Comparison of ENCODE assay signal across 1 fruit fly cellular context in genomic region chr2L:12045941-12046855, dm6.
TF ChIP-seq lines count a peak whose summit lies in the region.

TSS of gene CG6770 (minus strand) at chr2L:12046118.

TF ChIP-seq in whole organism, embryonic, 481 proteins besides CTCF, POLR2A, EP300 and RAD21 (continued from another document and continues in another):
- peak; percentile 89 for TF ChIP-seq ci (GFP tag; IDR thresholded peaks at IDR 0.05; lab: Robert Waterston, UW)
- TF ChIP-seq CG33213 (GFP tag; optimal IDR thresholded peaks at IDR 0.05; lab: Kevin White, UChicago): peak; percentile 2
- TF ChIP-seq E2f2 (GFP tag; IDR thresholded peaks at IDR 0.05; lab: Robert Waterston, UW): peak; percentile 74; the same call in 1 of the 2 replicates
- TF ChIP-seq C15 (GFP tag; IDR thresholded peaks at IDR 0.05; lab: Robert Waterston, UW): 0 out of 3 replicates have a peak, but pooled peaks have one; percentile 51
- 0 out of 3 replicates have a peak, but pooled peaks have one; percentile 38 for TF ChIP-seq CG6175 (GFP tag; IDR thresholded peaks at IDR 0.05; lab: Robert Waterston, UW)
- peak; percentile 12 for TF ChIP-seq CG15696 (tag; optimal IDR thresholded peaks at IDR 0.05; lab: Kevin White, UChicago)
- peak; percentile 91 for TF ChIP-seq B-H2 (GFP tag; optimal IDR thresholded peaks at IDR 0.05; lab: Kevin White, UChicago)
- peak; percentile 75 for TF ChIP-seq CG2712 (tag; optimal IDR thresholded peaks at IDR 0.05; lab: Kevin White, UChicago)
- no peak; the same call in 1 of the 2 replicates for TF ChIP-seq amos (GFP tag; IDR thresholded peaks at IDR 0.05; lab: Robert Waterston, UW; ENCODE audit: partially characterized antibody)
- TF ChIP-seq CG17186 (GFP tag; optimal IDR thresholded peaks at IDR 0.05; lab: Kevin White, UChicago): no peak
- no peak for TF ChIP-seq CG17912 (GFP tag; optimal IDR thresholded peaks at IDR 0.05; lab: Kevin White, UChicago)
- TF ChIP-seq CG4617 (GFP tag; optimal IDR thresholded peaks at IDR 0.05; lab: Kevin White, UChicago; ENCODE audit: borderline replicate concordance): peak; percentile 8
- TF ChIP-seq CG15601 (tag; optimal IDR thresholded peaks at IDR 0.05; lab: Kevin White, UChicago): peak; percentile 64
- peak; percentile 2 for TF ChIP-seq BEAF-32 (GFP tag; optimal IDR thresholded peaks at IDR 0.05; lab: Kevin White, UChicago)
- no peak for TF ChIP-seq Mes4 (GFP tag; optimal IDR thresholded peaks at IDR 0.05; lab: Kevin White, UChicago)
- TF ChIP-seq cg (GFP tag; optimal IDR thresholded peaks at IDR 0.05; lab: Kevin White, UChicago): no peak
- peak; percentile 52 for TF ChIP-seq tup (GFP tag; optimal IDR thresholded peaks at IDR 0.05; lab: Kevin White, UChicago)
- TF ChIP-seq zfh2 (GFP tag; optimal IDR thresholded peaks at IDR 0.05; lab: Kevin White, UChicago): peak; percentile 51
- peak; percentile 85 for TF ChIP-seq CG12104 (GFP tag; optimal IDR thresholded peaks at IDR 0.05; lab: Kevin White, UChicago)
- peak; percentile 62 for TF ChIP-seq ewg (GFP tag; optimal IDR thresholded peaks at IDR 0.05; lab: Kevin White, UChicago)
- peak; percentile 70 for TF ChIP-seq peb (GFP tag; IDR thresholded peaks at IDR 0.05; lab: Robert Waterston, UW)
- peak; percentile 76 for TF ChIP-seq Sry-β (GFP tag; optimal IDR thresholded peaks at IDR 0.05; lab: Kevin White, UChicago)
- TF ChIP-seq CG2120 (GFP tag; optimal IDR thresholded peaks at IDR 0.05; lab: Kevin White, UChicago): peak; percentile 84
- TF ChIP-seq Lpt (GFP tag; optimal IDR thresholded peaks at IDR 0.05; lab: Kevin White, UChicago): no peak
- TF ChIP-seq Sin3A (optimal IDR thresholded peaks at IDR 0.05; lab: Kevin White, UChicago): no peak
- 0 out of 2 replicates have a peak, but pooled peaks have one; percentile 4 for TF ChIP-seq Dref (GFP tag; IDR thresholded peaks at IDR 0.05; lab: Robert Waterston, UW)
- peak; percentile 90 for TF ChIP-seq CG17328 (GFP tag; IDR thresholded peaks at IDR 0.05; lab: Robert Waterston, UW)
- TF ChIP-seq ab (GFP tag; optimal IDR thresholded peaks at IDR 0.05; lab: Kevin White, UChicago): no peak
- TF ChIP-seq nerfin-2 (GFP tag; IDR thresholded peaks at IDR 0.05; lab: Robert Waterston, UW; ENCODE audit: partially characterized antibody): no peak
- peak; percentile 35 for TF ChIP-seq CrebB (tag; optimal IDR thresholded peaks at IDR 0.05; lab: Kevin White, UChicago)
- peak; percentile 66; the same call in 1 of the 2 replicates for TF ChIP-seq CG10321 (GFP tag; IDR thresholded peaks at IDR 0.05; lab: Robert Waterston, UW)
- peak; percentile 75 for TF ChIP-seq CG9727 (GFP tag; optimal IDR thresholded peaks at IDR 0.05; lab: Kevin White, UChicago)
- peak; percentile 79 for TF ChIP-seq Mrtf (GFP tag; IDR thresholded peaks at IDR 0.05; lab: Robert Waterston, UW)
- peak; percentile 79 for TF ChIP-seq ATbp (GFP tag; optimal IDR thresholded peaks at IDR 0.05; lab: Kevin White, UChicago)
- peak; percentile 8 for TF ChIP-seq crc (GFP tag; optimal IDR thresholded peaks at IDR 0.05; lab: Kevin White, UChicago)
- peak; percentile 53 for TF ChIP-seq CG7928 (GFP tag; optimal IDR thresholded peaks at IDR 0.05; lab: Kevin White, UChicago)
- TF ChIP-seq kni (GFP tag; optimal IDR thresholded peaks at IDR 0.05; lab: Kevin White, UChicago): no peak
- TF ChIP-seq Neu2 (GFP tag; optimal IDR thresholded peaks at IDR 0.05; lab: Kevin White, UChicago; ENCODE audit: borderline replicate concordance): no peak
- TF ChIP-seq crol (GFP tag; IDR thresholded peaks at IDR 0.05; lab: Robert Waterston, UW): peak; percentile 22; the same call in 1 of the 2 replicates
- TF ChIP-seq sob (GFP tag; IDR thresholded peaks at IDR 0.05; lab: Robert Waterston, UW): peak; percentile 88
- peak; percentile 16 for TF ChIP-seq CG3163 (GFP tag; optimal IDR thresholded peaks at IDR 0.05; lab: Kevin White, UChicago)
- TF ChIP-seq Antp (GFP tag; optimal IDR thresholded peaks at IDR 0.05; lab: Kevin White, UChicago): peak; percentile 33
- no peak for TF ChIP-seq pros (GFP tag; optimal IDR thresholded peaks at IDR 0.05; lab: Kevin White, UChicago)
- TF ChIP-seq CG42726 (GFP tag; IDR thresholded peaks at IDR 0.05; lab: Robert Waterston, UW; ENCODE audit: partially characterized antibody): peak; percentile 64; the same call in 1 of the 2 replicates
- peak; percentile 36 for TF ChIP-seq nerfin-1 (tag; optimal IDR thresholded peaks at IDR 0.05; lab: Kevin White, UChicago)
- TF ChIP-seq abd-A (tag; optimal IDR thresholded peaks at IDR 0.05; lab: Kevin White, UChicago): peak; percentile 55
- no peak for TF ChIP-seq usp (GFP tag; optimal IDR thresholded peaks at IDR 0.05; lab: Kevin White, UChicago)
- TF ChIP-seq chinmo (GFP tag; IDR thresholded peaks at IDR 0.05; lab: Robert Waterston, UW; ENCODE audit: partially characterized antibody): 0 out of 4 replicates have a peak, but pooled peaks have one; percentile 66
- TF ChIP-seq row (GFP tag; IDR thresholded peaks at IDR 0.05; lab: Robert Waterston, UW): peak; percentile 94
- peak; percentile 84 for TF ChIP-seq CG34376 (GFP tag; optimal IDR thresholded peaks at IDR 0.05; lab: Kevin White, UChicago)
- peak; percentile 89 for TF ChIP-seq Fer3 (tag; optimal IDR thresholded peaks at IDR 0.05; lab: Kevin White, UChicago)
- TF ChIP-seq HmgZ (tag; optimal IDR thresholded peaks at IDR 0.05; lab: Kevin White, UChicago): peak; percentile 90
- TF ChIP-seq prd (optimal IDR thresholded peaks at IDR 0.05; lab: Kevin White, UChicago): no peak
- TF ChIP-seq prd (GFP tag; IDR thresholded peaks at IDR 0.05; lab: Robert Waterston, UW): peak; percentile 93
- peak; percentile 82 for TF ChIP-seq CG11247 (GFP tag; IDR thresholded peaks at IDR 0.05; lab: Robert Waterston, UW)
- TF ChIP-seq CG11093 (GFP tag; IDR thresholded peaks at IDR 0.05; lab: Robert Waterston, UW): peak; percentile 73; the same call in 2 of the 3 replicates
- TF ChIP-seq CG9876 (GFP tag; optimal IDR thresholded peaks at IDR 0.05; lab: Kevin White, UChicago): peak; percentile 21
- no peak for TF ChIP-seq CG14965 (GFP tag; optimal IDR thresholded peaks at IDR 0.05; lab: Kevin White, UChicago; ENCODE audit: borderline replicate concordance)
- peak; percentile 80 for TF ChIP-seq Fer2 (tag; optimal IDR thresholded peaks at IDR 0.05; lab: Kevin White, UChicago)
- peak; percentile 54; the same call in 1 of the 2 replicates for TF ChIP-seq tna (GFP tag; IDR thresholded peaks at IDR 0.05; lab: Robert Waterston, UW; ENCODE audit: partially characterized antibody)
- peak; percentile 14 for TF ChIP-seq CG10462 (GFP tag; optimal IDR thresholded peaks at IDR 0.05; lab: Kevin White, UChicago)
- TF ChIP-seq bab2 (GFP tag; optimal IDR thresholded peaks at IDR 0.05; lab: Kevin White, UChicago): peak; percentile 37
- TF ChIP-seq tap (tag; optimal IDR thresholded peaks at IDR 0.05; lab: Kevin White, UChicago): peak; percentile 80
- TF ChIP-seq H2.0 (GFP tag; IDR thresholded peaks at IDR 0.05; lab: Robert Waterston, UW): peak; percentile 73
- TF ChIP-seq odd (GFP tag; optimal IDR thresholded peaks at IDR 0.05; lab: Kevin White, UChicago): peak; percentile 78
- peak in 1 of 2 experiments; percentile 51 for TF ChIP-seq insv (GFP tag; optimal IDR thresholded peaks at IDR 0.05; lab: Kevin White, UChicago)
- TF ChIP-seq sqz (GFP tag; optimal IDR thresholded peaks at IDR 0.05; lab: Kevin White, UChicago): peak; percentile 94
- TF ChIP-seq sna (GFP tag; IDR thresholded peaks at IDR 0.05; lab: Robert Waterston, UW; ENCODE audit: partially characterized antibody): 0 out of 2 replicates have a peak, but pooled peaks have one; percentile 28
- TF ChIP-seq lmd (GFP tag; IDR thresholded peaks at IDR 0.05; lab: Robert Waterston, UW): peak; percentile 80
- TF ChIP-seq CG11560 (tag; IDR thresholded peaks at IDR 0.05; lab: Robert Waterston, UW): no peak; the same call in 2 of the 3 replicates
- TF ChIP-seq CG12769 (tag; optimal IDR thresholded peaks at IDR 0.05; lab: Kevin White, UChicago): peak; percentile 77
- TF ChIP-seq stc (GFP tag; IDR thresholded peaks at IDR 0.05; lab: Robert Waterston, UW): peak; percentile 89
- peak; percentile 53 for TF ChIP-seq schlank (tag; optimal IDR thresholded peaks at IDR 0.05; lab: Kevin White, UChicago)
- TF ChIP-seq al (GFP tag; IDR thresholded peaks at IDR 0.05; lab: Robert Waterston, UW): peak; percentile 77
- TF ChIP-seq CG12236 (GFP tag; optimal IDR thresholded peaks at IDR 0.05; lab: Kevin White, UChicago): no peak
- no peak for TF ChIP-seq CG3065 (GFP tag; optimal IDR thresholded peaks at IDR 0.05; lab: Kevin White, UChicago)
- TF ChIP-seq CG15073 (GFP tag; optimal IDR thresholded peaks at IDR 0.05; lab: Kevin White, UChicago): peak; percentile 11
- TF ChIP-seq knrl (GFP tag; IDR thresholded peaks at IDR 0.05; lab: Robert Waterston, UW; ENCODE audit: partially characterized antibody): no peak
- TF ChIP-seq lilli (GFP tag; optimal IDR thresholded peaks at IDR 0.05; lab: Kevin White, UChicago): peak; percentile 75
- no peak for TF ChIP-seq pb (GFP tag; optimal IDR thresholded peaks at IDR 0.05; lab: Kevin White, UChicago)
- peak; percentile 17 for TF ChIP-seq ash1 (GFP tag; optimal IDR thresholded peaks at IDR 0.05; lab: Kevin White, UChicago)
- peak; percentile 90 for TF ChIP-seq CG7556 (GFP tag; optimal IDR thresholded peaks at IDR 0.05; lab: Kevin White, UChicago)
- TF ChIP-seq CG18599 (GFP tag; optimal IDR thresholded peaks at IDR 0.05; lab: Kevin White, UChicago): peak; percentile 92
- peak; percentile 70 for TF ChIP-seq nom (GFP tag; optimal IDR thresholded peaks at IDR 0.05; lab: Kevin White, UChicago)
- TF ChIP-seq Stat92E (GFP tag; optimal IDR thresholded peaks at IDR 0.05; lab: Kevin White, UChicago): no peak
- peak; percentile 57 for TF ChIP-seq ind (GFP tag; optimal IDR thresholded peaks at IDR 0.05; lab: Kevin White, UChicago)
- TF ChIP-seq vfl (GFP tag; optimal IDR thresholded peaks at IDR 0.05; lab: Kevin White, UChicago): peak; percentile 63
- peak; percentile 83 for TF ChIP-seq NfI (GFP tag; optimal IDR thresholded peaks at IDR 0.05; lab: Kevin White, UChicago)
- TF ChIP-seq Trl (optimal IDR thresholded peaks at IDR 0.05; lab: Kevin White, UChicago): peak; percentile 41 to 74
- peak; percentile 43 for TF ChIP-seq Trl (GFP tag; optimal IDR thresholded peaks at IDR 0.05; lab: Kevin White, UChicago)
- peak; percentile 28; the same call in 1 of the 2 replicates for TF ChIP-seq CG13287 (GFP tag; IDR thresholded peaks at IDR 0.05; lab: Robert Waterston, UW; ENCODE audit: partially characterized antibody)
- no peak for TF ChIP-seq CG2129 (GFP tag; IDR thresholded peaks at IDR 0.05; lab: Robert Waterston, UW; ENCODE audit: partially characterized antibody)
- TF ChIP-seq NFAT (GFP tag; IDR thresholded peaks at IDR 0.05; lab: Robert Waterston, UW): peak; percentile 81
- no peak for TF ChIP-seq Rx (GFP tag; IDR thresholded peaks at IDR 0.05; lab: Robert Waterston, UW)
- peak; percentile 95 for TF ChIP-seq Fer1 (GFP tag; optimal IDR thresholded peaks at IDR 0.05; lab: Kevin White, UChicago)
- peak; percentile 51 for TF ChIP-seq fd96Cb (tag; optimal IDR thresholded peaks at IDR 0.05; lab: Kevin White, UChicago)
- peak; percentile 81 for TF ChIP-seq sens (GFP tag; lab: Kevin White, UChicago)
- no peak for TF ChIP-seq sima (GFP tag; optimal IDR thresholded peaks at IDR 0.05; lab: Kevin White, UChicago)
- TF ChIP-seq Bdp1 (GFP tag; optimal IDR thresholded peaks at IDR 0.05; lab: Kevin White, UChicago): no peak
- peak; percentile 79 for TF ChIP-seq gsb (GFP tag; IDR thresholded peaks at IDR 0.05; lab: Robert Waterston, UW)
- TF ChIP-seq CG13296 (GFP tag; optimal IDR thresholded peaks at IDR 0.05; lab: Kevin White, UChicago): peak; percentile 93
- TF ChIP-seq wek (GFP tag; optimal IDR thresholded peaks at IDR 0.05; lab: Kevin White, UChicago): no peak
- no peak; the same call in none of the 2 replicates for TF ChIP-seq CG1024 (GFP tag; IDR thresholded peaks at IDR 0.05; lab: Robert Waterston, UW)
- TF ChIP-seq Atf6 (GFP tag; IDR thresholded peaks at IDR 0.05; lab: Robert Waterston, UW): peak; percentile 90
- TF ChIP-seq Jarid2 (GFP tag; optimal IDR thresholded peaks at IDR 0.05; lab: Kevin White, UChicago): peak; percentile 76
- peak; percentile 67 for TF ChIP-seq exex (tag; optimal IDR thresholded peaks at IDR 0.05; lab: Kevin White, UChicago)
- peak; percentile 95 for TF ChIP-seq lab (GFP tag; optimal IDR thresholded peaks at IDR 0.05; lab: Kevin White, UChicago)
- TF ChIP-seq CG8765 (GFP tag; IDR thresholded peaks at IDR 0.05; lab: Robert Waterston, UW): 0 out of 2 replicates have a peak, but pooled peaks have one; percentile 13
- TF ChIP-seq CG12391 (tag; optimal IDR thresholded peaks at IDR 0.05; lab: Kevin White, UChicago): peak; percentile 80
- no peak for TF ChIP-seq NK7.1 (GFP tag; optimal IDR thresholded peaks at IDR 0.05; lab: Kevin White, UChicago)
- TF ChIP-seq CG6689 (GFP tag; IDR thresholded peaks at IDR 0.05; lab: Robert Waterston, UW): peak; percentile 87
- peak in 1 of 3 experiments; percentile 19 for TF ChIP-seq lola (GFP tag; optimal IDR thresholded peaks at IDR 0.05; lab: Kevin White, UChicago)
- no peak for TF ChIP-seq CG10959 (GFP tag; IDR thresholded peaks at IDR 0.05; lab: Robert Waterston, UW)
- no peak for TF ChIP-seq GATAe (GFP tag; conservative IDR thresholded peaks at IDR 0.05; lab: Robert Waterston, UW)
- TF ChIP-seq twi (tag; optimal IDR thresholded peaks at IDR 0.05; lab: Kevin White, UChicago): no peak
- TF ChIP-seq Opbp (GFP tag; IDR thresholded peaks at IDR 0.05; lab: Robert Waterston, UW; ENCODE audit: partially characterized antibody): 0 out of 3 replicates have a peak, but pooled peaks have one; percentile 51
- peak; percentile 87 for TF ChIP-seq wdn (GFP tag; IDR thresholded peaks at IDR 0.05; lab: Robert Waterston, UW)
- peak; percentile 82 for TF ChIP-seq CoRest (tag; optimal IDR thresholded peaks at IDR 0.05; lab: Kevin White, UChicago)
- TF ChIP-seq Oli (tag; optimal IDR thresholded peaks at IDR 0.05; lab: Kevin White, UChicago): peak; percentile 77
- no peak for TF ChIP-seq da (GFP tag; optimal IDR thresholded peaks at IDR 0.05; lab: Kevin White, UChicago)
- peak; percentile 73 for TF ChIP-seq esg (GFP tag; conservative IDR thresholded peaks at IDR 0.05; lab: Robert Waterston, UW)
- TF ChIP-seq pita (GFP tag; optimal IDR thresholded peaks at IDR 0.05; lab: Kevin White, UChicago): no peak
- TF ChIP-seq trh (GFP tag; optimal IDR thresholded peaks at IDR 0.05; lab: Kevin White, UChicago): peak; percentile 43
- TF ChIP-seq ase (GFP tag; IDR thresholded peaks at IDR 0.05; lab: Robert Waterston, UW): peak; percentile 67; the same call in 2 of the 3 replicates
- no peak for TF ChIP-seq TFAM (GFP tag; optimal IDR thresholded peaks at IDR 0.05; lab: Kevin White, UChicago)
- TF ChIP-seq Gsc (GFP tag; IDR thresholded peaks at IDR 0.05; lab: Robert Waterston, UW): no peak
